Worm (Caenorhabditis elegans): ENCODE measurements around the gene C54D2.6.

DNA sequence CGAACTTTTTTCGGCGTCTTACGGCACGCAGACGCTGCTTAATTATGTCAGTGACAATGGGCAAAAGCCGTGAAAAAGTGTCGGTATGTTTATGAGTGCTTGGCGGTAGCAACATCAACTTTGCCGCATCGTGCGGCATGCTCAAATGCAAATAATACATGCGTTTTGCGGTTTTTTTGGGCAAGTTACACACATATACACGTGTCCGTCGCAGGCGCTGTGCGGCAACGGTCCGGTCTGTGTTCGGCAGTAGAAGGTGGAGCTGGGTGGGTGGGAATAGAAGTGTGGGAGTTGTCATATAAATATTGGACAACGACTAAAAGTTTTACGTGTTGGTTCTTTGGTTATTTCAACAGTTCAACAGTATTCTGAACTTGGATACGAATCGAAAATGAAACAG, 5.1 kb downstream of the C54D2.6 start, which contains the start of gene idpp-11:
- no peak for TF ChIP-seq nhr-28 (tag; optimal IDR thresholded peaks at IDR 0.05)
- no peak for TF ChIP-seq T26A8.4 (GFP tag; IDR thresholded peaks at IDR 0.05)
- TF ChIP-seq aly-2 (tag; optimal IDR thresholded peaks at IDR 0.05): no peak
- TF ChIP-seq ceh-32 (tag; optimal IDR thresholded peaks at IDR 0.05; ENCODE audit: poor library complexity): no peak
- no peak for TF ChIP-seq nhr-102 (tag; optimal IDR thresholded peaks at IDR 0.05)
- no peak for TF ChIP-seq spr-1 (tag; optimal IDR thresholded peaks at IDR 0.05)
- no peak for TF ChIP-seq mdl-1 (tag; optimal IDR thresholded peaks at IDR 0.05)
- no peak for TF ChIP-seq nhr-25 (tag; optimal IDR thresholded peaks at IDR 0.05; ENCODE audit: borderline replicate concordance, insufficient read depth)
- no peak for TF ChIP-seq zag-1 (tag; optimal IDR thresholded peaks at IDR 0.05)
- no peak for TF ChIP-seq ama-1 (optimal IDR thresholded peaks at IDR 0.05)
